Worm (Caenorhabditis elegans) whole organism, young adult: Measurements from ENCODE around the gene tag-321.

Experiments
- B0019.2 ChIP-seq: fragments of 200-800 bp; sonication (Bioruptor generic); conservative IDR thresholded peaks from 2 replicates; pipeline ENCODE4 v1.3.6; 2022; ENCODE audit warnings: missing genetic modification reagents, missing genetic modification characterization, missing compliant biosample characterization
- C17E4.6 ChIP-seq: fragments of 200-800 bp; sonication (Bioruptor generic); IDR thresholded peaks from 2 replicates; pipeline ENCODE4 v1.3.6; 2022; ENCODE audit warnings: missing genetic modification reagents, missing genetic modification characterization, missing compliant biosample characterization
- F33H1.4 ChIP-seq: fragments of 200-800 bp; sonication (Bioruptor generic); IDR thresholded peaks from 2 replicates; pipeline ENCODE4 v1.3.6; 2022; ENCODE audit warnings: missing genetic modification reagents, missing genetic modification characterization, missing compliant biosample characterization
- F57A8.1 ChIP-seq: fragments of 200-800 bp; sonication (Bioruptor generic); optimal IDR thresholded peaks from 2 replicates; lab custom pipeline; 2018; ENCODE audit warnings: mild to moderate bottlenecking, missing genetic modification characterization, moderate library complexity, missing compliant biosample characterization
- K12H6.12 ChIP-seq: fragments of 200-800 bp; sonication (Bioruptor generic); optimal IDR thresholded peaks from 2 replicates; lab custom pipeline; 2018; ENCODE audit warnings: mild to moderate bottlenecking, missing genetic modification characterization, missing compliant biosample characterization
- T26A5.8 ChIP-seq: sonication (generic microtip); optimal IDR thresholded peaks from 2 replicates; lab custom pipeline; 2016; ENCODE audit warnings: missing genetic modification characterization, missing compliant biosample characterization
- Y79H2A.3 ChIP-seq: fragments of 200-800 bp; sonication (Bioruptor generic); conservative IDR thresholded peaks from 2 replicates; pipeline ENCODE4 v1.3.6; 2022; ENCODE audit warnings: missing genetic modification reagents, missing genetic modification characterization, missing compliant biosample characterization
- Y95B8A.8 ChIP-seq: fragments of 200-800 bp; sonication (Bioruptor generic); IDR thresholded peaks from 2 replicates; pipeline ENCODE4 v1.3.6; 2022; ENCODE audit warnings: missing genetic modification reagents, missing genetic modification characterization, missing compliant biosample characterization
- ZK185.1 ChIP-seq: sonication (generic microtip); optimal IDR thresholded peaks from 2 replicates; lab custom pipeline; 2016; ENCODE audit warnings: mild to moderate bottlenecking, missing genetic modification characterization, missing compliant biosample characterization; ENCODE audit not compliant: poor library complexity, severe bottlenecking
- ama-1 ChIP-seq, 3 experiments: fragments of 150-350 bp in 1 of 3; sonication (generic microtip) in 2 of 3; optimal IDR thresholded peaks; 2 replicates each; lab custom pipeline; 2014 to 2018; ENCODE audit warnings: missing biosample characterization in 2 of 3, missing genetic modification characterization in 2 of 3, missing genetic modification reagents in 2 of 3
- aptf-2 ChIP-seq: fragments of 200-800 bp; sonication (Bioruptor generic); conservative IDR thresholded peaks from 2 replicates; pipeline ENCODE4 v1.3.6; 2022; ENCODE audit warnings: missing genetic modification reagents, missing genetic modification characterization, missing compliant biosample characterization
- attf-5 ChIP-seq: fragments of 200-800 bp; sonication (Bioruptor generic); optimal IDR thresholded peaks from 2 replicates; lab custom pipeline; 2018; ENCODE audit warnings: mild to moderate bottlenecking, missing genetic modification characterization, missing compliant biosample characterization
- bed-2 ChIP-seq: fragments of 200-800 bp; sonication (Bioruptor generic); IDR thresholded peaks from 2 replicates; pipeline ENCODE4 v1.3.6; 2022; ENCODE audit warnings: missing genetic modification reagents, missing genetic modification characterization, missing compliant biosample characterization
- ccch-3 ChIP-seq: fragments of 200-800 bp; sonication (Bioruptor generic); optimal IDR thresholded peaks from 2 replicates; lab custom pipeline; 2018; ENCODE audit warnings: mild to moderate bottlenecking, missing genetic modification characterization, missing compliant biosample characterization
- ceh-27 ChIP-seq: fragments of 200-800 bp; sonication (Bioruptor generic); optimal IDR thresholded peaks from 2 replicates; lab custom pipeline; 2018; ENCODE audit warnings: mild to moderate bottlenecking, missing genetic modification characterization, moderate library complexity, missing compliant biosample characterization
- die-1 ChIP-seq: sonication (generic microtip); optimal IDR thresholded peaks from 2 replicates; lab custom pipeline; 2016; ENCODE audit warnings: missing genotype, mild to moderate bottlenecking, missing genetic modification characterization, missing compliant biosample characterization
- egl-44 ChIP-seq: fragments of 200-800 bp; sonication (Bioruptor generic); IDR thresholded peaks from 2 replicates; pipeline ENCODE4 v1.3.6; 2022; ENCODE audit warnings: missing genetic modification reagents, missing genetic modification characterization, missing compliant biosample characterization
- egrh-3 ChIP-seq: fragments of 200-800 bp; sonication (Bioruptor generic); IDR thresholded peaks from 2 replicates; pipeline ENCODE4 v1.3.6; 2022; ENCODE audit warnings: missing genetic modification reagents, missing genetic modification characterization, missing compliant biosample characterization
- ekl-4 ChIP-seq: fragments of 200-800 bp; sonication (Bioruptor generic); IDR thresholded peaks from 2 replicates; pipeline ENCODE4 v1.3.6; 2022; ENCODE audit warnings: missing genetic modification reagents, missing genetic modification characterization, missing compliant biosample characterization
- fkh-3 ChIP-seq: sonication (generic microtip); optimal IDR thresholded peaks from 2 replicates; lab custom pipeline; 2016; ENCODE audit warnings: mild to moderate bottlenecking, missing genetic modification characterization, missing compliant biosample characterization
- hmg-20 ChIP-seq: fragments of 200-800 bp; sonication (Bioruptor generic); IDR thresholded peaks from 2 replicates; pipeline ENCODE4 v1.3.6; 2022; ENCODE audit warnings: missing genetic modification reagents, missing genetic modification characterization, missing compliant biosample characterization
- hrde-1 ChIP-seq: sonication (generic microtip); optimal IDR thresholded peaks from 2 replicates; lab custom pipeline; 2016; ENCODE audit warnings: missing genetic modification characterization, mild to moderate bottlenecking, missing compliant biosample characterization, moderate library complexity, missing genotype, missing genetic modification reagents, borderline replicate concordance
- let-607 ChIP-seq, 2 experiments: fragments of 200-800 bp in 1 of 2; sonication (Bioruptor generic) in 1 of 2; sonication (generic microtip) in 1 of 2; optimal IDR thresholded peaks; 2 replicates each; lab custom pipeline; 2016 to 2018; ENCODE audit warnings: mild to moderate bottlenecking in 2 of 2, missing compliant biosample characterization in 2 of 2, missing genetic modification characterization in 2 of 2, moderate library complexity in 2 of 2, missing genotype in 1 of 2
- lin-26 ChIP-seq: fragments of 200-800 bp; sonication (Bioruptor generic); IDR thresholded peaks from 2 replicates; pipeline ENCODE4 v1.3.6; 2022; ENCODE audit warnings: missing genetic modification reagents, missing genetic modification characterization, missing compliant biosample characterization
- lin-40 ChIP-seq: sonication (generic microtip); optimal IDR thresholded peaks from 2 replicates; lab custom pipeline; 2016; ENCODE audit warnings: missing genetic modification characterization, mild to moderate bottlenecking, missing compliant biosample characterization, missing genotype, missing genetic modification reagents
- lsy-27 ChIP-seq: sonication (generic microtip); optimal IDR thresholded peaks from 2 replicates; lab custom pipeline; 2017; ENCODE audit warnings: missing genetic modification characterization, mild to moderate bottlenecking, missing compliant biosample characterization, antibody characterized with exemption, missing genotype, borderline replicate concordance; ENCODE audit not compliant: insufficient read depth
- madf-3 ChIP-seq: fragments of 200-800 bp; sonication (Bioruptor generic); IDR thresholded peaks from 2 replicates; pipeline ENCODE4 v1.3.6; 2022; ENCODE audit warnings: missing genetic modification reagents, missing genetic modification characterization, missing compliant biosample characterization
- mcd-1 ChIP-seq: fragments of 200-800 bp; sonication (Bioruptor generic); IDR thresholded peaks from 2 replicates; pipeline ENCODE4 v1.3.6; 2022; ENCODE audit warnings: missing genetic modification reagents, missing genetic modification characterization, missing compliant biosample characterization
- mel-28 ChIP-seq: sonication (generic microtip); optimal IDR thresholded peaks from 2 replicates; lab custom pipeline; 2016; ENCODE audit warnings: borderline replicate concordance, mild to moderate bottlenecking, missing genetic modification characterization, missing compliant biosample characterization
- nfyb-1 ChIP-seq: fragments of 200-800 bp; sonication (Bioruptor generic); IDR thresholded peaks from 2 replicates; pipeline ENCODE4 v1.3.6; 2022; ENCODE audit warnings: missing genetic modification reagents, missing genetic modification characterization, missing compliant biosample characterization
- nhr-179 ChIP-seq: sonication (generic microtip); optimal IDR thresholded peaks from 2 replicates; lab custom pipeline; 2016; ENCODE audit warnings: mild to moderate bottlenecking, missing genetic modification characterization, missing compliant biosample characterization
- nhr-80 ChIP-seq: sonication (generic microtip); optimal IDR thresholded peaks from 2 replicates; lab custom pipeline; 2016; ENCODE audit warnings: missing genetic modification characterization, missing compliant biosample characterization
- nhr-90 ChIP-seq: sonication (generic microtip); optimal IDR thresholded peaks from 2 replicates; lab custom pipeline; 2016; ENCODE audit warnings: missing genotype, mild to moderate bottlenecking, missing genetic modification characterization, missing compliant biosample characterization
- repo-1 ChIP-seq: sonication (generic microtip); optimal IDR thresholded peaks from 2 replicates; lab custom pipeline; 2017; ENCODE audit warnings: mild to moderate bottlenecking, missing genetic modification characterization, missing compliant biosample characterization
- sdz-38 ChIP-seq: sonication (generic microtip); optimal IDR thresholded peaks from 2 replicates; lab custom pipeline; 2016; ENCODE audit warnings: missing genotype, missing genetic modification characterization, missing compliant biosample characterization
- snpc-3.4 ChIP-seq: sonication (generic microtip); optimal IDR thresholded peaks from 2 replicates; lab custom pipeline; 2017; ENCODE audit warnings: missing genetic modification characterization, mild to moderate bottlenecking, missing compliant biosample characterization, antibody characterized with exemption, moderate library complexity, missing genotype, missing genetic modification reagents
- snpc-4 ChIP-seq, 5 experiments: fragments of 150-350 bp in 1 of 5; sonication (generic microtip) in 4 of 5; optimal IDR thresholded peaks; 2 replicates each; lab custom pipeline; 2014 to 2018; ENCODE audit warnings: missing genetic modification characterization in 5 of 5, missing biosample characterization in 3 of 5, antibody characterized with exemption in 2 of 5, mild to moderate bottlenecking in 2 of 5, missing compliant biosample characterization in 2 of 5, missing genotype in 2 of 5, moderate library complexity in 2 of 5, missing genetic modification reagents in 1 of 5
- unc-130 ChIP-seq: sonication (generic microtip); optimal IDR thresholded peaks from 2 replicates; lab custom pipeline; 2016; ENCODE audit warnings: missing genetic modification reagents, missing genetic modification characterization, missing compliant biosample characterization
- xnd-1 ChIP-seq: sonication (generic microtip); optimal IDR thresholded peaks from 2 replicates; lab custom pipeline; 2016; ENCODE audit warnings: missing genotype, missing genetic modification reagents, missing genetic modification characterization, missing compliant biosample characterization
- zfh-2 ChIP-seq: fragments of 200-800 bp; sonication (Bioruptor generic); conservative IDR thresholded peaks from 2 replicates; pipeline ENCODE4 v1.3.6; 2022; ENCODE audit warnings: missing genetic modification reagents, missing genetic modification characterization, missing compliant biosample characterization
- ztf-28 ChIP-seq: fragments of 200-800 bp; sonication (Bioruptor generic); IDR thresholded peaks from 2 replicates; pipeline ENCODE4 v1.3.6; 2022; ENCODE audit warnings: missing genetic modification reagents, missing genetic modification characterization, missing compliant biosample characterization
- ztf-6 ChIP-seq: fragments of 200-800 bp; sonication (Bioruptor generic); IDR thresholded peaks from 2 replicates; pipeline ENCODE4 v1.3.6; 2022; ENCODE audit warnings: missing genetic modification reagents, missing genetic modification characterization, missing compliant biosample characterization

Gene tag-321

DNA sequence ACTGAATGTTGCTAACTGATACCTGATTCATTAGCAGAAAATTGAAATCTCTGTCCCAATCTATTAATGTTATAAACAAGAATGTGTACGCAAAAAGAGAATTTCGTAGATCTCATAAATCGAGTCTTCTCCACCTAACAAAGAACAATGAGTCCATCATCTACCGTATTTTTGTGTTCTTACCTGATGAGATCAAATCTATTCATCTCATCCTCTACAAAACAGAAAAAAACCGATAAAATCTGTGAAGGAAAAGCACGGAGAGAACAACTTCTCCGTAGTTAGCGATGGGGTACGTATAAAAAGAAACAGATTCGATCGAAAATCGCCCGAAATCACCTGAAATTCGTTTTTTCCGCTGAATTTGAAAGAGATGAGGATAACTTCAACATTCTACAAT, 24.9 kb upstream of the tag-321 start, which contains the start of gene C33H5.1:
Gene C33H5.1 (plus strand): TSS at position 330 of the 400 bp plus-strand sequence.
- TF ChIP-seq aptf-2 (GFP tag; lab: Robert Waterston, UW) (no peak), ama-1 (optimal IDR thresholded peaks at IDR 0.05; lab: Kevin White, UChicago) (no peak), ama-1 (GFP tag; optimal IDR thresholded peaks at IDR 0.05; lab: Kevin White, UChicago) (no peak), lsy-27 (no peak), ztf-6 (no peak), nfyb-1 (GFP tag; lab: Robert Waterston, UW) (no peak), nhr-80 (no peak), attf-5 (GFP tag; lab: Kevin White, UChicago) (no peak), hrde-1 (tag; lab: Kevin White, UChicago) (no peak), bed-2 (GFP tag; lab: Robert Waterston, UW) (no peak), nhr-90 (tag; lab: Kevin White, UChicago) (no peak), F57A8.1 (no peak), K12H6.12 (no peak), C17E4.6 (GFP tag; lab: Robert Waterston, UW) (no peak)

DNA sequence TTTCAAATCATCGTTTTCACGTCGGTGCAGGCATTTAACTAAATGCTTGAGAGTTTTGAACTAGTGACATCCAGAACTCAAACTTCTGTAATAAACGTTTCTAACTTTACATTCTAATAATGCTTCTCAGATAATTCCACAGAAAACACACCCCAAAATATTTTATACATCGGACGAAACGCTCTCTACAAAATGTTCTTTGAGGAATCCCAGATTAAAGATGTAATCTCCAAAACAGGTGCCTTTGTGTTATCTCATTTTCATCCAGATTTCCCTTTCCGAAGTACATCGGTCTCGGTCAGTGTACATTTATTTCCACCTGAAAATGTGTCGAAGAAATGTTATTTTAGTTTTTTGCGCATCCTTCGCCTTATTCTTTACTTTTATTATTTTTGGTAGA, 21.1 kb upstream of the tag-321 start, which contains the start of gene C33H5.2:
Gene C33H5.2 (plus strand): TSS at position 301 of the 400 bp plus-strand sequence.
- no peak for TF ChIP-seq unc-130 (GFP tag; lab: Kevin White, UChicago)
- TF ChIP-seq, all 124 proteins: peak for 0

DNA sequence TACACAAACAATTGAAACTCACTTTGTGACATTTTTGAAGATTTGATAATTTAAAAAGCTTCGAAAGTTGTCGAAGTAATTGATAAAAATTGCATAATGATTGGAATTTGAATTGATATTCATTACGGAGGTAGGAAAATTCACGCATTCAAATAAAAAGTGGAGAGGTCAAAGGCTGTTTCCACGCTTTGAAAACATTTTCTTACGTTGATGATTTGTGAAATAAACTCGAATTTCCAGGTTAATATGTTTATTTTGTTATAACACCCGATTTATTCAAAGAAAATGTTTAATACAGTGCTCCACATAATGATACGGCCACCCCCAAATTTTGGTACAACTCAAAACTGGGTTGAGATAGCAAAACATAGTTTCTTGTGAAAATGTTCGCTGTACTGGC, 19.6 kb upstream of the tag-321 start, which contains the start of gene C33H5.16:
Gene C33H5.16 (minus strand): TSS at position 101 of the 400 bp plus-strand sequence.
- TF ChIP-seq ztf-28 (GFP tag; lab: Robert Waterston, UW) (no peak), mel-28 (tag; lab: Kevin White, UChicago) (no peak), lin-40 (tag; lab: Kevin White, UChicago) (no peak), nhr-90 (tag; lab: Kevin White, UChicago) (no peak), Y95B8A.8 (GFP tag; lab: Robert Waterston, UW) (no peak), Y79H2A.3 (GFP tag; lab: Robert Waterston, UW) (no peak), xnd-1 (no peak), sdz-38 (tag; lab: Kevin White, UChicago) (no peak), egl-44 (GFP tag; lab: Robert Waterston, UW) (no peak), ccch-3 (GFP tag; lab: Kevin White, UChicago) (no peak), ceh-27 (no peak), nfyb-1 (GFP tag; lab: Robert Waterston, UW) (no peak), F33H1.4 (no peak), B0019.2 (GFP tag; lab: Robert Waterston, UW) (no peak), repo-1 (tag; lab: Kevin White, UChicago) (no peak), zfh-2 (GFP tag; lab: Robert Waterston, UW) (no peak), egrh-3 (GFP tag; lab: Robert Waterston, UW) (no peak), let-607 (tag; optimal IDR thresholded peaks at IDR 0.05; lab: Kevin White, UChicago) (no peak), nhr-179 (no peak), lin-26 (GFP tag; lab: Robert Waterston, UW) (no peak)

DNA sequence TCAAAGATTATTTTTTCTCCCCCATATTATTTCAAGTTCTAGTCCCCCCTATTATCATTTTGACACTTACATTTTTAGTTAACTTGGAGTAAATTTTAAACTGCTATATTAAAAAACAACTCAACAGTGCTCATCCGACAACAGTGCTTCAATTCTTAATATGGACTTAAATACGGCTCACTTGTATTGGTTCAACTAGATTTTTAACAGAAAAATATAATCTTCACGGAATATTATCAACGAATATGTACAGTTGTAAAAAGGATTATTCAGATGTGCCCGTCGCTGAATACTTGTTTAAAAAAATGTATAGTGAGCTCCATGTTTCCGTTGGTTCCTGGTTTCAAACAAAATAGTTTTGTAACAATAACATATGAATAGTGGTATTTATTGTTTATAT, 16.7 kb upstream of the tag-321 start:
- TF ChIP-seq ekl-4 (peak; percentile 82), die-1 (tag; lab: Kevin White, UChicago) (no peak), hmg-20 (GFP tag; lab: Robert Waterston, UW) (peak; percentile 32; the same call in 1 of the 2 replicates), snpc-3.4 (tag; lab: Kevin White, UChicago) (peak; percentile 45), F57A8.1 (no peak), unc-130 (GFP tag; lab: Kevin White, UChicago) (peak; percentile 63), T26A5.8 (peak; percentile 20), snpc-4 (GFP tag; optimal IDR thresholded peaks at IDR 0.05; lab: Kevin White, UChicago) (peak; percentile 39), snpc-4 (tag; optimal IDR thresholded peaks at IDR 0.05; lab: Kevin White, UChicago) (peak in 2 of 4 experiments; percentile 21 to 42), ZK185.1 (tag; lab: Kevin White, UChicago) (no peak), madf-3 (0 out of 2 replicates have a peak, but pooled peaks have one; percentile 60), mcd-1 (GFP tag; lab: Robert Waterston, UW) (no peak), fkh-3 (tag; lab: Kevin White, UChicago) (peak; percentile 65), B0019.2 (GFP tag; lab: Robert Waterston, UW) (no peak)
